Fruit fly (Drosophila melanogaster): Measurements from ENCODE around the gene Nemp.

Nemp gene

DNA sequence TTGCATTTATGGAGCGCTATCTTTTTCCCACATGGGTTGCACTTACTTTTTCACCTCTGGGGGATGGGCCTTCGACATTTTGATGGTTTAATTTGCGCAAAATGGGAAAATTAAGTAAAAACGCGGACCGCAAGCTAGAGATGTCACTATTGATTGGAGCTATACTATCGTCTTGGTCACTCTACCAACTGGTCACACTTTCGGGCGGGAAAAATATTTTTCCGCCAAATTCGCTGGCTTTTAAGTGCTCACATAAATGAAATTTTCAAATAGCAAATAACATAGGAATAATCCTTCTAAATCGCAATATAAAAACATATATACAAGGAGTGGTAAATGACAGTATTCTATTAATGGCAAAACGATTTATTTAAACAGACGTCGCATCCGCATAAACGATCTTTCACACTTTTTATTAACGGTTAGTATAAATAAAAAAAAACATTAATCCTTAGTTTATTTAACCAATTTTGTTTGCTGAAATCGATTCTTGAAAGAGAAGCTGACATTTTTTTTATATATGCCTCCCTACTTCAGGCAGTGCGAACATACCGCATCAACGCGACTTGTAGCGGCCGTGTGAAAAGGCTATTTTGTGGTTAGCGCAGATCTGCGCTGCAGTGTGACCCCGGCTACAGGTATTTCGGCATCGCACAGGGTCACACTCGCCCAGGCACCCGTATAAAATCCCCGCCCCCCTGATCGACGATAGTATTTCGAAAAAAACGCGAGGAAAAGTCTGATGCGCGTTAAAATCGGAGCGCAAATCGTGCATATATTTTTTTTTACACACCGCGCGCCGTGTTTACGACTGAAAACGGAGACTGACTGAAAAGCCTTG is 14.3 kb downstream of the Nemp start, which contains the start of the genes SNRPG and mthl1 (continued):
- TF ChIP-seq mirr (GFP tag; optimal IDR thresholded peaks at IDR 0.05) (peak; percentile 24), H2.0 (GFP tag; IDR thresholded peaks at IDR 0.05) (peak; percentile 93), Dbx (GFP tag; IDR thresholded peaks at IDR 0.05) (peak; percentile 94), CG9817 (tag; optimal IDR thresholded peaks at IDR 0.05) (peak; percentile 87), CG2129 (GFP tag; IDR thresholded peaks at IDR 0.05; ENCODE audit: partially characterized antibody) (no peak), CG8359 (GFP tag; optimal IDR thresholded peaks at IDR 0.05; ENCODE audit: borderline replicate concordance) (no peak), Mes4 (GFP tag; optimal IDR thresholded peaks at IDR 0.05) (peak; percentile 32), Xrp1 (GFP tag; IDR thresholded peaks at IDR 0.05) (peak; percentile 87), jing (GFP tag; optimal IDR thresholded peaks at IDR 0.05) (peak; percentile 30), Doc3 (GFP tag; IDR thresholded peaks at IDR 0.05; ENCODE audit: partially characterized antibody) (peak; percentile 56), CG11504 (tag; optimal IDR thresholded peaks at IDR 0.05) (peak; percentile 74), CG15514 (GFP tag; optimal IDR thresholded peaks at IDR 0.05) (peak; percentile 71), D (optimal IDR thresholded peaks at IDR 0.05) (no peak), D (GFP tag; optimal IDR thresholded peaks at IDR 0.05) (peak; percentile 59), z (GFP tag; IDR thresholded peaks at IDR 0.05) (0 out of 3 replicates have a peak, but pooled peaks have one; percentile 16), CG8281 (tag; optimal IDR thresholded peaks at IDR 0.05) (no peak), gfzf (GFP tag; optimal IDR thresholded peaks at IDR 0.05) (peak; percentile 72), Taf1 (GFP tag; IDR thresholded peaks at IDR 0.05) (peak; percentile 76), CG5245 (GFP tag; optimal IDR thresholded peaks at IDR 0.05) (peak; percentile 57), CG42726 (GFP tag; IDR thresholded peaks at IDR 0.05; ENCODE audit: partially characterized antibody) (peak; percentile 80), Antp (GFP tag; optimal IDR thresholded peaks at IDR 0.05) (peak; percentile 73), Trl (optimal IDR thresholded peaks at IDR 0.05) (no peak), Trl (GFP tag; optimal IDR thresholded peaks at IDR 0.05) (peak; percentile 71), CG2199 (GFP tag; IDR thresholded peaks at IDR 0.05) (peak; percentile 72; the same call in 1 of the 3 replicates), mam (GFP tag; optimal IDR thresholded peaks at IDR 0.05) (peak; percentile 68), Hr78 (GFP tag; optimal IDR thresholded peaks at IDR 0.05) (no peak), gcm2 (GFP tag; optimal IDR thresholded peaks at IDR 0.05) (peak; percentile 41), Sox102F (GFP tag; optimal IDR thresholded peaks at IDR 0.05) (peak; percentile 79), exex (tag; optimal IDR thresholded peaks at IDR 0.05) (no peak), CG18476 (GFP tag; optimal IDR thresholded peaks at IDR 0.05) (peak; percentile 79), CG12744 (GFP tag; optimal IDR thresholded peaks at IDR 0.05) (peak; percentile 3), pb (GFP tag; optimal IDR thresholded peaks at IDR 0.05) (peak; percentile 49), CG34224 (GFP tag; IDR thresholded peaks at IDR 0.05; ENCODE audit: partially characterized antibody) (peak; percentile 65), CG3995 (GFP tag; optimal IDR thresholded peaks at IDR 0.05) (peak; percentile 79), tup (GFP tag; optimal IDR thresholded peaks at IDR 0.05) (peak; percentile 35), ro (GFP tag; IDR thresholded peaks at IDR 0.05) (peak; percentile 78), ham (GFP tag; IDR thresholded peaks at IDR 0.05) (peak; percentile 77; the same call in 1 of the 2 replicates), trem (tag; optimal IDR thresholded peaks at IDR 0.05) (no peak), PHDP (tag; optimal IDR thresholded peaks at IDR 0.05) (peak; percentile 53), CoRest (tag; optimal IDR thresholded peaks at IDR 0.05) (peak; percentile 85), yki (optimal IDR thresholded peaks at IDR 0.05) (no peak), sr (GFP tag; IDR thresholded peaks at IDR 0.05) (peak; percentile 71; the same call in 1 of the 3 replicates), CG15269 (tag; optimal IDR thresholded peaks at IDR 0.05) (peak; percentile 74), CG5180 (GFP tag; optimal IDR thresholded peaks at IDR 0.05) (peak; percentile 17), HLH4C (GFP tag; IDR thresholded peaks at IDR 0.05; ENCODE audit: partially characterized antibody) (peak; percentile 53; the same call in 2 of the 3 replicates), MESR4 (GFP tag; optimal IDR thresholded peaks at IDR 0.05) (peak; percentile 34), luna (GFP tag; optimal IDR thresholded peaks at IDR 0.05) (no peak), Six4 (GFP tag; optimal IDR thresholded peaks at IDR 0.05) (peak; percentile 33)

Data from whole organism, embryonic.